Fruit fly (Drosophila melanogaster) whole organism, pupa: ENCODE data around the gene C1GalTA.

Source experiments
- CG10348 ChIP-seq: fragments of 200-800 bp; sonication (Bioruptor generic); IDR thresholded peaks from 2 replicates; pipeline ENCODE4 v1.3.6; 2022; ENCODE audit warnings: missing biosample characterization, missing genetic modification characterization
- CG14655 ChIP-seq: fragments of 200-800 bp; sonication (Bioruptor generic); optimal IDR thresholded peaks from 3 replicates; lab custom pipeline; 2017; ENCODE audit warnings: mild to moderate bottlenecking, missing biosample characterization, missing genetic modification reagents, missing genetic modification characterization
- CG15710 ChIP-seq: fragments of 200-800 bp; sonication (Bioruptor generic); optimal IDR thresholded peaks from 2 replicates; lab custom pipeline; 2018; ENCODE audit warnings: missing biosample characterization, mild to moderate bottlenecking, missing genetic modification characterization, moderate library complexity
- CG17806 ChIP-seq: fragments of 200-800 bp; sonication (Bioruptor generic); optimal IDR thresholded peaks from 2 replicates; lab custom pipeline; 2018; ENCODE audit warnings: missing biosample characterization, mild to moderate bottlenecking, missing genetic modification characterization, moderate library complexity
- CG34367 ChIP-seq: fragments of 200-800 bp; sonication (Bioruptor generic); optimal IDR thresholded peaks from 2 replicates; lab custom pipeline; 2018; ENCODE audit warnings: missing biosample characterization, mild to moderate bottlenecking, missing genetic modification characterization
- CG9948 ChIP-seq: fragments of 200-800 bp; sonication (Bioruptor generic); optimal IDR thresholded peaks from 2 replicates; lab custom pipeline; 2018; ENCODE audit warnings: missing biosample characterization, mild to moderate bottlenecking, missing genetic modification characterization, moderate library complexity
- EcR ChIP-seq: fragments of 200-800 bp; sonication (Bioruptor generic); optimal IDR thresholded peaks from 3 replicates; lab custom pipeline; 2019; ENCODE audit warnings: missing biosample characterization, missing genetic modification characterization, mild to moderate bottlenecking, moderate library complexity, missing genetic modification reagents
- fd96Ca ChIP-seq: fragments of 200-800 bp; sonication (Bioruptor generic); IDR thresholded peaks from 3 replicates; pipeline ENCODE4 v1.3.6; 2022; ENCODE audit warnings: missing biosample characterization, missing genetic modification characterization
- rn ChIP-seq: fragments of 200-800 bp; sonication (Bioruptor generic); IDR thresholded peaks from 2 replicates; pipeline ENCODE4 v1.3.6; 2022; ENCODE audit warnings: missing biosample characterization, missing genetic modification characterization

DNA sequence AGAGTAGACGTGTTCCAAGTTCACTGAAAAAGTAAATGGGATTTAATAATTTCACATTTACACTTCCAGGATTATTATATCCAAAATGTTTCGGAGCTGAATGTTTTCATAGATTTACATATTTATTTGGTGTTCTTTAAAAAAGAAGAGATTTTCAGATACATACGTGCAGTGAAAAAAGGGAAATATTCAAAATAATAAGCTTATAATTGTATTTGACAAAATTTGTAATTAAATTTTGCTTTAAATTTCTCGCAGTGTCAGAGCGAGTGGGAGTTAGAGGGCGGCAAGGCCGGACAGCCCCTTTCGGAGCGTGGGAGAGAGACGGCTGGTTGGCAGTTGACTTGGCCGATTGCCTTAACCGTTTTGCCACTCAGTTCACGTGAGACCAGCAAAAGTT lies 14.0 kb downstream of the C1GalTA start, which contains the start of gene Tsp29Fb:
- no peak for TF ChIP-seq CG14655 (GFP tag; lab: Kevin White, UChicago)
- no peak for TF ChIP-seq EcR (GFP tag; lab: Kevin White, UChicago)
- TF ChIP-seq rn (GFP tag; lab: Robert Waterston, UW) = no peak
- TF ChIP-seq CG10348 = no peak
- no peak for TF ChIP-seq fd96Ca (GFP tag; lab: Robert Waterston, UW)
- TF ChIP-seq CG34367 = no peak
- TF ChIP-seq CG17806 (tag; lab: Kevin White, UChicago) = no peak
- no peak for TF ChIP-seq CG9948 (tag; lab: Kevin White, UChicago)
- TF ChIP-seq CG15710 (tag; lab: Kevin White, UChicago) = no peak
